Fruit fly (Drosophila melanogaster) Kc167 (cell line): ENCODE measurements around the gene meru.

Experiments used
- Myc ChIP-seq: fragments of >200 bp; optimal IDR thresholded peaks from 2 replicates; lab custom pipeline; 2017; ENCODE audit warnings: missing external identifiers
- Sin3A ChIP-seq: fragments of >200 bp; optimal IDR thresholded peaks from 2 replicates; lab custom pipeline; 2018; ENCODE audit warnings: missing external identifiers
- h ChIP-seq: fragments of >200 bp; optimal IDR thresholded peaks from 3 replicates; lab custom pipeline; 2018; ENCODE audit warnings: missing external identifiers
- insv ChIP-seq: fragments of >200 bp; optimal IDR thresholded peaks from 3 replicates; lab custom pipeline; 2018; ENCODE audit warnings: missing external identifiers
- psq ChIP-seq: fragments of >200 bp; optimal IDR thresholded peaks from 2 replicates; lab custom pipeline; 2017; ENCODE audit warnings: missing external identifiers
- ttk ChIP-seq: sonication (Bioruptor generic); optimal IDR thresholded peaks from 2 replicates; lab custom pipeline; 2017; ENCODE audit warnings: missing external identifiers

Gene meru

dm6 chr3L:15826347-15826984 is 17.4 kb downstream of the meru start, which contains the start of the genes DCP2 and dbo:
Gene DCP2 (minus strand): TSS chr3L:15826423.
Gene dbo (plus strand): TSS chr3L:15826888.
- TF ChIP-seq psq (lab: Kevin White, UChicago) = no peak
- no peak for TF ChIP-seq h
- no peak for TF ChIP-seq Myc (lab: Kevin White, UChicago)
- no peak for TF ChIP-seq insv (lab: Kevin White, UChicago)
- no peak for TF ChIP-seq ttk (lab: Kevin White, UChicago)
- TF ChIP-seq Sin3A = no peak

DNA sequence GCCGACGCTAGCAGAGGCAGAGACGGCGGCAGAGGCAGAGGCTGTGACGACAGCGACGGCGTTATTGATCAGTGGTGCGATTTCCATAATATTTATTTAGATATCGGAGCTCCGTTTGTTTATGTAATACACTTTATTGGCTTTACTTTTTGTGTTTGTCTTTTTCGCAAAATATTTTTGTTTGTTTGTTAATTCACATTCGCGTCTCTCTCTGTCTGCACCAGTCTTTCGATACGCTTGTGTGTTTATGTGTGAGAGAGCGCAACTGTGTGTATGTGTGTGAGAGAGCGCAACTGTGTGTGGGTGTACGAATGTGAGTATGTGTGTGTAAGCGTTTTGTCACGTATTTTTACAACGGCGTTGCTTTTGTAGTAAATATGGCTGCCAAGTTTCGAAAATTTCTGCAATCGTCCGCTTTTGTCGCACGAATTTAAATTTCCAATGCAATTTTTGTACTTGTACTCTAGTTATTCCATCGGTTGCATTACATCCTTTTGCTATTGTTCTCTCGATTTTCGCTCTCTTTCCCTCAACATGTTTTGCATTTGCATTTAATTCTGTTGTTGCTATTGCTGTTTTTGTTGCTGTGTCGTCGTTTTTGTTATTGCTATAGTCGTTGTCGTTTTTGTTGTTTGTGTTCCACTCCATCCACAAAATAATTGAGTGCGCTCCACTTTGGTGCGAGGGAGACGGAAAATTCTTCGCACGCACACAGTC is 18.2 kb downstream of the meru start:
- TF ChIP-seq psq (lab: Kevin White, UChicago) (no peak), insv (lab: Kevin White, UChicago) (no peak), h (no peak), ttk (lab: Kevin White, UChicago) (no peak), Myc (lab: Kevin White, UChicago) (no peak), Sin3A (no peak)

DNA sequence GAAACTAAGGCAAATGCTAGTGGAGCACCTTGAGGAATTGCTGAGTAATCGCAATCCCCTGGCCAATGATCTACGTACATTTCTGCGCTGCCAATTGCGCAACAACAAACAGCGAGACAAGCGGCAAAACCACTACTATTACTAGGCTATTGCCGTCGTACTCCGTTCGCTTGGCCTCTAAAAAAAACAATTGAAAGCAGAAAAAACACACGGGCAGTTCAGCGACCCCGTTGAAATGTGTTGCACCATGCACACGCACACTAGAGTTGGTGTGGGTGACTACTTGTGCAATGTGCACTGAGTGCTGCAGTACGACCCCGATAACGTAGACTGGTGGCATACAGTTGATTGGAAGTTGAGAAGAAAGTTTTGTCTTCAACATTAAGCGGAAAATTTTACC is 19.3 kb downstream of the meru start:
- TF ChIP-seq h (no peak), Myc (lab: Kevin White, UChicago) (no peak)

DNA sequence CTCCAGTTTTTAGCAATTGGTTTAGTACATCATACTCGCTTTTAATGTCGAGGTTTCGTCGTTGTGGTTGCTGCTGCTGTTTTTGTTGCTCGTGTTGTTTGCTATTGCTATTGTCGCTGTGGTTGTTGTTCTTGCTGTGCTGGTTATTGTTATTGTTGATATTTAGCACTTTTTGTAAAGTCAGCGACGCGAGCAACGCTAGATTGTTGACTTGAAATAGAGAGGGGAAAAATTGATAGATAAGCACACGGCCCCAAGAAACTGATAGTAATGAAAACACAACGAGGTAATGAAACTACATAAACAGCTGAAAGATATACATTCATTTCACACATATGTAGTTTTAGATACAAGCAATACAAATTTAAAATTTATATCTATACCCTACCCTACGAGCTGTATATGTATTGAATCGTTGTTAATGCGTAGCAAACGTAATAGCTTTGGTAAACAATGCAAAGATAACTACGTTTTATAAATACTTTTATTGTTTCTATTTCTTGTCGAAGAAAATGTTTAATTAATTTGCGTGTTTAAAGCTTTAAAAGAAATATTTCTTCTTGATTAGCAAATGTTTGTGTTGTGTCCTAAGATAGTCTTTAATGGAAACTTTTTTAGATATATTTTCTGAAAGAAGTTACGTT is 20.0 kb downstream of the meru start:
- no peak for TF ChIP-seq Myc (lab: Kevin White, UChicago)
- no peak for TF ChIP-seq insv (lab: Kevin White, UChicago)
- TF ChIP-seq ttk (lab: Kevin White, UChicago) = no peak
- no peak for TF ChIP-seq Sin3A
- TF ChIP-seq h = no peak
- no peak for TF ChIP-seq psq (lab: Kevin White, UChicago)

- no peak for TF ChIP-seq insv (lab: Kevin White, UChicago)
- no peak for TF ChIP-seq Sin3A
- TF ChIP-seq psq (lab: Kevin White, UChicago) = no peak
- TF ChIP-seq h = no peak
- no peak for TF ChIP-seq Myc (lab: Kevin White, UChicago)
- no peak for TF ChIP-seq ttk (lab: Kevin White, UChicago)
Measured at dm6 chr3L:15816714-15817113, 27.1 kb downstream of the meru start, which contains the start of gene CkIIalpha-i1. Gene CkIIalpha-i1 (plus strand): TSS chr3L:15816979.

DNA sequence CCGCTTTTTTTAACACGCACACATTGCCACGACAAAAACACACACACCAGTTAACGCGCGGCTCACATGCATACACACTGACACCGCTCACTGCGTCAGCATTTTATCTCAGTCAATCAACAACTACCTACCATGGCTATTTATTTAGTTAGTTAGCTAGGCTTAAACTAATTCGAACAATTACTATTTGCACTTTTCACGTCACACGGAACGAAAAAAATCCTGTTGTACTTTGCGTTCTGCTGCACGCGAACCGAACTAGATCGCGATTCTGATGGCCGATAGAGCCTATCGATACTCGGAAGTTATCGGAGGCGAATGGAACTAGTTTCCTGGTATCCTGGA is 27.7 kb downstream of the meru start, which contains the start of gene fwe:
Gene fwe, minus strand, starts transcription at position 268 of the 345 bp plus-strand sequence.
- TF ChIP-seq insv (lab: Kevin White, UChicago) = no peak
- TF ChIP-seq Sin3A = no peak
- no peak for TF ChIP-seq h
- no peak for TF ChIP-seq psq (lab: Kevin White, UChicago)
- TF ChIP-seq ttk (lab: Kevin White, UChicago) = no peak
- TF ChIP-seq Myc (lab: Kevin White, UChicago) = no peak

dm6 chr3L:15815353-15816142 is 28.3 kb downstream of the meru start:
- TF ChIP-seq Sin3A (no peak), insv (lab: Kevin White, UChicago) (no peak), ttk (lab: Kevin White, UChicago) (no peak), Myc (lab: Kevin White, UChicago) (no peak), psq (lab: Kevin White, UChicago) (no peak), h (no peak)

DNA sequence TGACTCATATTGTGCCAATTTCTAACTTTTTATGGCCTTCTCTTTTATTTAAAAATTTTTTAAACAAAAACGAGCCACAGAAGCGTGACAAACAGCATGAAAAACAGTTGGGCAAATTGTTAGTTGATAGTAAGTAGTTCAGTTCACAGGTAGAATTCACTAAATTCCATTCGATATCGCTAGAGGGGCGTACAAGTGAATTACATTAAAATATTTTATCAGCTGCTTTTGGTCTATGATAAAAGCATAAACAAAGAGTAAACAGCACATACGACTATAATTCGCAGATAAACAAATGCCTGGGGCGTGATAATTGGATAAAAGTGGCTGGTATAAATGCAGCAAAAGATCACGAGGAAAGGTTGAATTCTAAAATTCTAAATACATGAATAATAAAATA is 29.9 kb downstream of the meru start:
- TF ChIP-seq psq (lab: Kevin White, UChicago) (no peak), h (no peak), insv (lab: Kevin White, UChicago) (no peak), Myc (lab: Kevin White, UChicago) (no peak), Sin3A (no peak), ttk (lab: Kevin White, UChicago) (no peak)

DNA sequence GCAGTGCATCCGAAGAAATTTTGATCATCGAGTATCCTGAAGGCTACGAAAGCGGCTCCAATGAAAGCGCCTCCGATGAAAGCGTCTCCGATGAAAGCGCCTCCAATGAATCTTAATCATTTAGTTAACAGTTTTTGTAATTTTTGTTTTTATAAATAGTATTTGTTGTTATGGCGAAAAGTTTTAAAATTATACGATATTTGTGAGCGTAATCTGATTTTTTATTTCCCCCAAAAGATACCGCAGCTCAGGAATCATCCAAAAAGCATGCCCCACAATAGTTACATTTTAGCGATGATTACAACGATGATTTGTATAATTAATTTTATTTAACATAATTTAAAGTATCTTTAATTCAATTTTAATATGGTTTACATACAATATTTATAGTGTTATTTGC is 34.1 kb downstream of the meru start:
- TF ChIP-seq h (no peak), ttk (lab: Kevin White, UChicago) (no peak), Myc (lab: Kevin White, UChicago) (no peak), insv (lab: Kevin White, UChicago) (no peak), psq (lab: Kevin White, UChicago) (no peak), Sin3A (no peak)

- TF ChIP-seq insv (lab: Kevin White, UChicago) (no peak), Sin3A (no peak), Myc (lab: Kevin White, UChicago) (no peak), psq (lab: Kevin White, UChicago) (no peak), h (no peak)
Measured at dm6 chr3L:15809185-15809584, 34.7 kb downstream of the meru start, which contains the start of gene CG13445. Gene CG13445 (plus strand): TSS chr3L:15809485.

- TF ChIP-seq Myc (lab: Kevin White, UChicago) (no peak), Sin3A (no peak)
Measured at dm6 chr3L:15808667-15809066, 35.2 kb downstream of the meru start.

DNA sequence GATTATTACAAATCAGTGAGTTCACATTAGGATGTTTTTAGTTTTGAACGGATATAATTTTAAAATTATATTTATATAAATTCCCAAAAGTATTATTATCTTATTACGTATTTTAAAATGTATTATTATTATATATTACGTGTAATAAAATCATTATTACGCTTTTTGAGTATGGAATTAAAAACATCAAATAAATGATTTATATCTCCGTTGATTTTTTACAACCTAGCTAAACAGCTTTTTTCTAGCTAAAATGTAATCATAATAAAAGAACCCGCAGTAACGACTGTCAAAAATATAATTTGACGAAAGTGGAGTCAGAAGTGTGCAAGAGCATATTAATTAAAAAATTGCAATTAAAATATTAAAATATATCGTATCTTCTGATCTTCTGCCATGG is 35.8 kb downstream of the meru start, which contains the start of gene CG6244:
Gene CG6244, plus strand, starts transcription at position 301 of the 400 bp plus-strand sequence.
- TF ChIP-seq ttk (lab: Kevin White, UChicago) = no peak
- TF ChIP-seq Myc (lab: Kevin White, UChicago) = no peak
- no peak for TF ChIP-seq psq (lab: Kevin White, UChicago)
- no peak for TF ChIP-seq insv (lab: Kevin White, UChicago)
- no peak for TF ChIP-seq h
- TF ChIP-seq Sin3A = no peak
